Worm (Caenorhabditis elegans) whole organism, L4 larva: Measurements from ENCODE around the gene nep-10.

Source experiments
- F10B5.3 ChIP-seq: sonication (generic microtip); optimal IDR thresholded peaks from 2 replicates; lab custom pipeline; 2016; ENCODE audit warnings: mild to moderate bottlenecking, missing genetic modification characterization, missing compliant biosample characterization
- F37D6.2 ChIP-seq: sonication (generic microtip); optimal IDR thresholded peaks from 2 replicates; lab custom pipeline; 2016; ENCODE audit warnings: mild to moderate bottlenecking, missing genetic modification characterization, missing compliant biosample characterization
- F44E2.7 ChIP-seq: fragments of 200-800 bp; sonication (Bioruptor generic); IDR thresholded peaks from 2 replicates; pipeline ENCODE4 v2.1.2; 2022; ENCODE audit warnings: missing genetic modification characterization, missing compliant biosample characterization
- ZK546.5 ChIP-seq, 2 experiments: sonication (generic microtip); optimal IDR thresholded peaks; 2 replicates each; lab custom pipeline; 2017; ENCODE audit warnings: missing biosample characterization in 2 of 2, missing genetic modification characterization in 2 of 2
- aha-1 ChIP-seq: fragments of 150-350 bp; peaks from one replicate; lab custom pipeline; 2014; ENCODE audit warnings: missing biosample characterization, missing genetic modification characterization
- ctbp-1 ChIP-seq: fragments of 200-800 bp; sonication (Bioruptor generic); IDR thresholded peaks from 2 replicates; pipeline ENCODE4 v1.3.6; 2022; ENCODE audit warnings: missing genetic modification reagents, missing genetic modification characterization, missing compliant biosample characterization
- daf-19 ChIP-seq: fragments of 200-800 bp; sonication (Bioruptor generic); conservative IDR thresholded peaks from 2 replicates; pipeline ENCODE4 v1.3.6; 2022; ENCODE audit warnings: missing genetic modification characterization, missing compliant biosample characterization
- dmd-9 ChIP-seq: fragments of 200-800 bp; sonication (Bioruptor generic); IDR thresholded peaks from 2 replicates; pipeline ENCODE4 v1.3.6; 2022; ENCODE audit warnings: missing genetic modification reagents, missing genetic modification characterization, missing compliant biosample characterization
- dve-1 ChIP-seq: sonication (generic microtip); optimal IDR thresholded peaks from 2 replicates; lab custom pipeline; 2017; ENCODE audit warnings: antibody characterized with exemption, mild to moderate bottlenecking, missing genetic modification characterization, missing compliant biosample characterization; ENCODE audit not compliant: insufficient read depth
- egl-43 ChIP-seq: fragments of 200-800 bp; sonication (Bioruptor generic); IDR thresholded peaks from 2 replicates; pipeline ENCODE4 v1.3.6; 2022; ENCODE audit warnings: missing genetic modification reagents, missing genetic modification characterization, missing compliant biosample characterization
- jun-1 ChIP-seq: fragments of 150-350 bp; optimal IDR thresholded peaks from 2 replicates; lab custom pipeline; 2014; ENCODE audit warnings: missing biosample characterization, missing genetic modification reagents, missing genetic modification characterization
- lin-1 ChIP-seq: fragments of 200-800 bp; sonication (Bioruptor generic); IDR thresholded peaks from 2 replicates; pipeline ENCODE4 v1.3.6; 2022; ENCODE audit warnings: missing genetic modification reagents, missing genetic modification characterization, missing compliant biosample characterization
- lin-15B ChIP-seq: fragments of 150-350 bp; sonication (generic microtip); optimal IDR thresholded peaks from 3 replicates; lab custom pipeline; 2014; ENCODE audit warnings: missing biosample characterization, missing genetic modification characterization
- lir-3 ChIP-seq: sonication (generic microtip); optimal IDR thresholded peaks from 2 replicates; lab custom pipeline; 2016; ENCODE audit warnings: mild to moderate bottlenecking, missing genetic modification characterization, missing compliant biosample characterization
- madf-5 ChIP-seq, 2 experiments: fragments of 200-800 bp; sonication (Bioruptor generic); IDR thresholded peaks; 2 replicates each; pipeline ENCODE4 v1.3.6; 2022; ENCODE audit warnings: missing compliant biosample characterization in 2 of 2, missing genetic modification characterization in 2 of 2
- nhr-10 ChIP-seq: fragments of 150-350 bp; optimal IDR thresholded peaks from 2 replicates; lab custom pipeline; 2014; ENCODE audit warnings: missing biosample characterization, missing genetic modification characterization
- nhr-111 ChIP-seq: fragments of 200-800 bp; sonication (Bioruptor generic); optimal IDR thresholded peaks from 2 replicates; lab custom pipeline; 2018; ENCODE audit warnings: mild to moderate bottlenecking, missing genetic modification characterization, missing compliant biosample characterization
- nhr-237 ChIP-seq: sonication (generic microtip); optimal IDR thresholded peaks from 2 replicates; lab custom pipeline; 2017; ENCODE audit warnings: missing biosample characterization, missing genetic modification characterization
- nhr-25 ChIP-seq: sonication (generic microtip); optimal IDR thresholded peaks from 2 replicates; lab custom pipeline; 2017; ENCODE audit warnings: missing genetic modification characterization, mild to moderate bottlenecking, missing compliant biosample characterization, antibody characterized with exemption, moderate library complexity, borderline replicate concordance; ENCODE audit not compliant: insufficient read depth
- nhr-41 ChIP-seq: fragments of 200-800 bp; sonication (Bioruptor generic); IDR thresholded peaks from 2 replicates; pipeline ENCODE4 v1.3.6; 2022; ENCODE audit warnings: missing genetic modification reagents, missing genetic modification characterization, missing compliant biosample characterization
- nhr-42 ChIP-seq: fragments of 200-800 bp; sonication (Bioruptor generic); IDR thresholded peaks from 2 replicates; pipeline ENCODE4 v1.3.6; 2022; ENCODE audit warnings: missing genetic modification characterization, missing compliant biosample characterization
- nhr-48 ChIP-seq: sonication (generic microtip); optimal IDR thresholded peaks from 2 replicates; lab custom pipeline; 2016; ENCODE audit warnings: mild to moderate bottlenecking, missing genetic modification characterization, missing compliant biosample characterization
- nhr-76 ChIP-seq: fragments of 150-350 bp; optimal IDR thresholded peaks from 2 replicates; lab custom pipeline; 2014; ENCODE audit warnings: missing biosample characterization, missing genetic modification characterization
- php-3 ChIP-seq: fragments of 200-800 bp; sonication (Bioruptor generic); IDR thresholded peaks from 2 replicates; pipeline ENCODE4 v1.3.6; 2022; ENCODE audit warnings: missing genetic modification reagents, missing genetic modification characterization, missing compliant biosample characterization
- pqm-1 ChIP-seq: sonication (generic microtip); optimal IDR thresholded peaks from 2 replicates; lab custom pipeline; 2017; ENCODE audit warnings: missing biosample characterization, missing genetic modification characterization
- saeg-2 ChIP-seq: fragments of 200-800 bp; sonication (Bioruptor generic); IDR thresholded peaks from 2 replicates; pipeline ENCODE4 v1.3.6; 2022; ENCODE audit warnings: missing genetic modification reagents, missing genetic modification characterization, missing compliant biosample characterization
- skn-1 ChIP-seq: fragments of 150-350 bp; optimal IDR thresholded peaks from 2 replicates; lab custom pipeline; 2014; ENCODE audit warnings: missing biosample characterization, missing genetic modification characterization
- spr-1 ChIP-seq: sonication (generic microtip); optimal IDR thresholded peaks from 2 replicates; lab custom pipeline; 2016; ENCODE audit warnings: mild to moderate bottlenecking, missing genetic modification characterization, missing compliant biosample characterization
- spr-3 ChIP-seq: fragments of 200-800 bp; sonication (Bioruptor generic); optimal IDR thresholded peaks from 2 replicates; lab custom pipeline; 2018; ENCODE audit warnings: mild to moderate bottlenecking, missing genetic modification characterization, missing compliant biosample characterization
- tag-97 ChIP-seq: fragments of 200-800 bp; sonication (Bioruptor generic); IDR thresholded peaks from 2 replicates; pipeline ENCODE4 v1.3.6; 2022; ENCODE audit warnings: missing genetic modification characterization, missing compliant biosample characterization
- tra-1 ChIP-seq: fragments of 200-800 bp; sonication (Bioruptor generic); IDR thresholded peaks from 2 replicates; pipeline ENCODE4 v1.3.6; 2022; ENCODE audit warnings: missing genetic modification reagents, missing genetic modification characterization, missing compliant biosample characterization
- unc-130 ChIP-seq: sonication (generic microtip); optimal IDR thresholded peaks from 2 replicates; lab custom pipeline; 2016; ENCODE audit warnings: missing genetic modification reagents, missing genetic modification characterization, missing compliant biosample characterization
- unc-62 ChIP-seq, 3 experiments: fragments of 150-350 bp in 1 of 3; sonication (generic microtip); optimal IDR thresholded peaks in 2 of 3; peaks in 1 of 3; 1 replicate in 1 of 3; 2 replicates in 2 of 3; lab custom pipeline; 2014 to 2017; ENCODE audit warnings: missing biosample characterization in 3 of 3, missing genetic modification characterization in 3 of 3, missing genetic modification reagents in 3 of 3, missing genotype in 1 of 3
- zag-1 ChIP-seq: fragments of 150-350 bp; optimal IDR thresholded peaks from 2 replicates; lab custom pipeline; 2014; ENCODE audit warnings: missing biosample characterization, missing genetic modification characterization
- zfp-2 ChIP-seq: sonication (generic microtip); optimal IDR thresholded peaks from 2 replicates; lab custom pipeline; 2016; ENCODE audit warnings: mild to moderate bottlenecking, missing genetic modification characterization, missing compliant biosample characterization
- ztf-11 ChIP-seq: fragments of 150-350 bp; optimal IDR thresholded peaks from 2 replicates; lab custom pipeline; 2014; ENCODE audit warnings: missing biosample characterization, missing genetic modification characterization

The nep-10 gene

ce11 chrII:3399212-3399611 lies 3.5 kb downstream of the nep-10 start, which contains the start of gene nep-9:
Gene nep-9 (minus strand): TSS chrII:3399312.
- TF ChIP-seq ZK546.5 (tag; optimal IDR thresholded peaks at IDR 0.05; lab: Kevin White, UChicago) = no peak
- TF ChIP-seq nhr-111 = no peak
- TF ChIP-seq aha-1 (tag; lab: Kevin White, UChicago) = peak; percentile 24

- TF ChIP-seq unc-62 (GFP tag; optimal IDR thresholded peaks at IDR 0.05 in 1 of 2; lab: Kevin White, UChicago) (peak in 1 of 2 experiments; percentile 15), unc-62 (tag; optimal IDR thresholded peaks at IDR 0.05; lab: Kevin White, UChicago) (no peak), nhr-41 (GFP tag; lab: Robert Waterston, UW) (no peak), nhr-10 (tag; lab: Kevin White, UChicago) (no peak), jun-1 (tag; lab: Kevin White, UChicago) (no peak), zfp-2 (no peak)
These were observed 7.3 kb downstream of the nep-10 start, which contains the start of gene nep-20 for ce11 chrII:3395484-3395883. Gene nep-20 (minus strand): TSS chrII:3395584.

ce11 chrII:3387503-3387902 lies 15.3 kb downstream of the nep-10 start, which contains the start of gene T06D4.6:
Gene T06D4.6 (minus strand): TSS chrII:3387603.
- TF ChIP-seq F10B5.3 (tag; lab: Kevin White, UChicago) (no peak), lin-15B (tag; lab: Kevin White, UChicago) (no peak), php-3 (GFP tag; lab: Robert Waterston, UW) (no peak), nhr-76 (tag; lab: Kevin White, UChicago) (no peak), nhr-48 (no peak), pqm-1 (tag; lab: Kevin White, UChicago) (no peak), spr-1 (no peak), tag-97 (no peak), nhr-237 (tag; lab: Kevin White, UChicago) (no peak), unc-130 (GFP tag; lab: Kevin White, UChicago) (no peak), F44E2.7 (GFP tag; lab: Robert Waterston, UW) (no peak), zfp-2 (no peak), spr-3 (GFP tag; lab: Kevin White, UChicago) (no peak)

- TF ChIP-seq aha-1 (tag; lab: Kevin White, UChicago) (peak; percentile 93), nhr-41 (GFP tag; lab: Robert Waterston, UW) (no peak)
These were observed 17.0 kb downstream of the nep-10 start, which contains the start of gene T06D4.2 for ce11 chrII:3385736-3386135. Gene T06D4.2 (minus strand): TSS chrII:3385905.

ce11 chrII:3383116-3383515 lies 19.6 kb downstream of the nep-10 start:
- TF ChIP-seq unc-62 (GFP tag; optimal IDR thresholded peaks at IDR 0.05 in 1 of 2; lab: Kevin White, UChicago) (peak in 1 of 2 experiments; percentile 95), unc-62 (tag; optimal IDR thresholded peaks at IDR 0.05; lab: Kevin White, UChicago) (no peak), saeg-2 (GFP tag; lab: Robert Waterston, UW) (no peak)
- TF ChIP-seq, all 104 proteins: peak for 1

ce11 chrII:3381510-3381909 lies 21.2 kb downstream of the nep-10 start, which contains the start of gene T06D4.1:
Gene T06D4.1 (plus strand): TSS chrII:3381830.
- TF ChIP-seq skn-1 (tag; lab: Kevin White, UChicago) (no peak), nhr-25 (tag; lab: Kevin White, UChicago) (no peak), spr-1 (no peak), dmd-9 (GFP tag; lab: Robert Waterston, UW) (no peak), aha-1 (tag; lab: Kevin White, UChicago) (no peak), lir-3 (no peak), madf-5 (GFP tag; IDR thresholded peaks at IDR 0.05; lab: Robert Waterston, UW) (no peak), ctbp-1 (GFP tag; lab: Robert Waterston, UW) (no peak), ztf-11 (tag; lab: Kevin White, UChicago) (no peak), egl-43 (GFP tag; lab: Robert Waterston, UW) (no peak), dve-1 (no peak), nhr-76 (tag; lab: Kevin White, UChicago) (no peak), zag-1 (tag; lab: Kevin White, UChicago) (no peak), daf-19 (GFP tag; lab: Robert Waterston, UW) (no peak), saeg-2 (GFP tag; lab: Robert Waterston, UW) (no peak), F37D6.2 (no peak), nhr-42 (GFP tag; lab: Robert Waterston, UW) (no peak), tra-1 (GFP tag; lab: Robert Waterston, UW) (no peak), lin-1 (GFP tag; lab: Robert Waterston, UW) (no peak)
